Worm (Caenorhabditis elegans) whole organism, early embryonic: ENCODE data around the gene elf-1.

Source experiments
- F13C5.2 ChIP-seq: sonication (generic microtip); optimal IDR thresholded peaks from 2 replicates; lab custom pipeline; 2017; ENCODE audit warnings: mild to moderate bottlenecking, missing genetic modification characterization, inconsistent platforms, missing compliant biosample characterization
- aly-1 ChIP-seq: sonication (generic microtip); optimal IDR thresholded peaks from 2 replicates; lab custom pipeline; 2016; ENCODE audit warnings: missing genetic modification characterization, missing compliant biosample characterization
- ama-1 ChIP-seq: fragments of 150-350 bp; optimal IDR thresholded peaks from 2 replicates; lab custom pipeline; 2014
- ceh-13 ChIP-seq: fragments of 200-800 bp; sonication (Bioruptor generic); optimal IDR thresholded peaks from 2 replicates; lab custom pipeline; 2018; ENCODE audit warnings: mild to moderate bottlenecking, missing genetic modification characterization, missing compliant biosample characterization
- ceh-36 ChIP-seq: sonication (generic microtip); optimal IDR thresholded peaks from 2 replicates; lab custom pipeline; 2016; ENCODE audit warnings: missing genetic modification characterization, inconsistent platforms, missing compliant biosample characterization
- ets-7 ChIP-seq: sonication (generic microtip); optimal IDR thresholded peaks from 2 replicates; lab custom pipeline; 2016; ENCODE audit warnings: missing genotype, missing genetic modification characterization, missing compliant biosample characterization
- flt-1 ChIP-seq: fragments of 200-800 bp; sonication (Bioruptor generic); IDR thresholded peaks from 2 replicates; pipeline ENCODE4 v1.3.6; 2022; ENCODE audit warnings: missing genetic modification characterization, missing compliant biosample characterization
- hmbx-1 ChIP-seq: sonication (generic microtip); optimal IDR thresholded peaks from 2 replicates; lab custom pipeline; 2016; ENCODE audit warnings: mild to moderate bottlenecking, missing genetic modification characterization, missing compliant biosample characterization
- hnd-1 ChIP-seq: sonication (generic microtip); optimal IDR thresholded peaks from 2 replicates; lab custom pipeline; 2016; ENCODE audit warnings: missing genetic modification characterization, missing compliant biosample characterization
- scrt-1 ChIP-seq: fragments of 200-800 bp; sonication (Bioruptor generic); IDR thresholded peaks from 2 replicates; pipeline ENCODE4 v1.3.6; 2022; ENCODE audit warnings: missing genetic modification characterization, missing compliant biosample characterization
- tbx-11 ChIP-seq: fragments of 200-800 bp; sonication (Bioruptor generic); IDR thresholded peaks from 2 replicates; pipeline ENCODE4 v1.3.6; 2022; ENCODE audit warnings: missing genetic modification characterization, missing compliant biosample characterization
- tra-4 ChIP-seq: sonication (generic microtip); optimal IDR thresholded peaks from 2 replicates; lab custom pipeline; 2017; ENCODE audit warnings: missing genetic modification characterization, missing compliant biosample characterization

- TF ChIP-seq ets-7 (no peak), aly-1 (tag; lab: Kevin White, UChicago) (no peak), ama-1 (lab: Kevin White, UChicago) (no peak), ceh-13 (no peak), tra-4 (tag; lab: Kevin White, UChicago) (no peak), tbx-11 (GFP tag; lab: Robert Waterston, UW) (no peak), scrt-1 (GFP tag; lab: Robert Waterston, UW) (no peak), ceh-36 (no peak), hnd-1 (no peak), F13C5.2 (tag; lab: Kevin White, UChicago) (no peak), hmbx-1 (tag; lab: Kevin White, UChicago) (no peak), flt-1 (GFP tag; lab: Robert Waterston, UW) (no peak)
Observed at ce11 chrIII:757981-758380, 69.0 kb downstream of the elf-1 start, which contains the start of gene T17H7.7.
